Worm (Caenorhabditis elegans) whole organism, L4 larva: ENCODE results near the gene R13A5.15.

Experiments used
- F26F4.8 ChIP-seq: fragments of 200-800 bp; sonication (Bioruptor generic); conservative IDR thresholded peaks from 2 replicates; pipeline ENCODE4 v1.3.6; 2022; ENCODE audit warnings: missing genetic modification characterization, missing compliant biosample characterization
- ama-1 ChIP-seq: fragments of 150-350 bp; optimal IDR thresholded peaks from 2 replicates; lab custom pipeline; 2014; ENCODE audit warnings: inconsistent platforms, mixed read lengths
- lin-15B ChIP-seq: fragments of 150-350 bp; sonication (generic microtip); optimal IDR thresholded peaks from 3 replicates; lab custom pipeline; 2014; ENCODE audit warnings: missing biosample characterization, missing genetic modification characterization
- nhr-28 ChIP-seq: fragments of 150-350 bp; optimal IDR thresholded peaks from 2 replicates; lab custom pipeline; 2014; ENCODE audit warnings: missing biosample characterization, missing genetic modification characterization
- pha-4 ChIP-seq, 2 experiments: fragments of 150-350 bp in 1 of 2; fragments of 200-800 bp in 1 of 2; sonication (Bioruptor generic) in 1 of 2; IDR thresholded peaks in 1 of 2; optimal IDR thresholded peaks in 1 of 2; 2 replicates each; pipeline versions ENCODE4 v1.3.6 to Lab custom; 2014 to 2022; ENCODE audit warnings: missing genetic modification characterization in 2 of 2, missing genetic modification reagents in 2 of 2, missing biosample characterization in 1 of 2, missing compliant biosample characterization in 1 of 2

- TF ChIP-seq pha-4 (GFP tag; IDR thresholded peaks at IDR 0.05; lab: Robert Waterston, UW), result no peak
- TF ChIP-seq pha-4 (tag; optimal IDR thresholded peaks at IDR 0.05; lab: Kevin White, UChicago), result no peak
- no peak for TF ChIP-seq F26F4.8 (GFP tag; lab: Robert Waterston, UW)
- TF ChIP-seq ama-1 (lab: Kevin White, UChicago), result no peak
- no peak for TF ChIP-seq lin-15B (tag; lab: Kevin White, UChicago)
- TF ChIP-seq nhr-28 (tag; lab: Kevin White, UChicago), result peak; percentile 2
Measured at ce11 chrIII:7622922-7623321, 34.8 kb upstream of the R13A5.15 start.
